Fruit fly (Drosophila melanogaster) whole organism, wandering third instar larva: Measurements from ENCODE around the gene CG7872.

Experiments
- Mio ChIP-seq: sonication (Bioruptor generic); optimal IDR thresholded peaks from 2 replicates; lab custom pipeline; 2016; ENCODE audit warnings: missing biosample characterization, missing genetic modification characterization
- h ChIP-seq: fragments of 200-800 bp; sonication (Bioruptor generic); optimal IDR thresholded peaks from 3 replicates; lab custom pipeline; 2016; ENCODE audit warnings: missing biosample characterization, mild to moderate bottlenecking, missing genetic modification characterization

- TF ChIP-seq Mio (no peak), h (peak; percentile 91)
Measured at dm6 chrX:15554256-15554678, 23.7 kb upstream of the CG7872 start, which contains the start of gene Ac13E.
